Fruit fly (Drosophila melanogaster) whole organism, embryonic: Measurements from ENCODE around the gene g.

Source experiments
- Awh ChIP-seq: fragments of 200-800 bp; sonication (Bioruptor generic); IDR thresholded peaks from 2 replicates; pipeline ENCODE4, ENCODE4 v1.3.6; 2022; ENCODE audit warnings: missing biosample characterization, missing genetic modification characterization
- CG10267 ChIP-seq: fragments of 200-800 bp; sonication (Bioruptor generic); optimal IDR thresholded peaks from 2 replicates; lab custom pipeline; 2018; ENCODE audit warnings: missing biosample characterization, mild to moderate bottlenecking, missing genetic modification characterization, moderate library complexity
- CG10321 ChIP-seq: fragments of 200-800 bp; sonication (Bioruptor generic); IDR thresholded peaks from 2 replicates; pipeline ENCODE4 v1.3.6; 2022; ENCODE audit warnings: missing biosample characterization, missing genetic modification characterization
- CG11247 ChIP-seq: fragments of 200-800 bp; sonication (Bioruptor generic); IDR thresholded peaks from 2 replicates; pipeline ENCODE4 v1.3.6; 2022; ENCODE audit warnings: missing biosample characterization, missing genetic modification characterization
- CG11398 ChIP-seq: fragments of 200-800 bp; sonication (Bioruptor generic); optimal IDR thresholded peaks from 2 replicates; lab custom pipeline; 2016; ENCODE audit warnings: missing biosample characterization, missing genetic modification characterization
- CG11504 ChIP-seq: fragments of 200-800 bp; sonication (Bioruptor generic); optimal IDR thresholded peaks from 3 replicates; lab custom pipeline; 2019; ENCODE audit warnings: missing biosample characterization, mild to moderate bottlenecking, missing genetic modification characterization, moderate library complexity
- CG11560 ChIP-seq: fragments of 200-800 bp; sonication (Bioruptor generic); IDR thresholded peaks from 3 replicates; pipeline ENCODE4 v1.3.6; 2022; ENCODE audit warnings: missing biosample characterization, missing genetic modification characterization
- CG11723 ChIP-seq: fragments of 200-800 bp; sonication (Bioruptor generic); optimal IDR thresholded peaks from 2 replicates; lab custom pipeline; 2017; ENCODE audit warnings: missing biosample characterization, mild to moderate bottlenecking, missing genetic modification characterization
- CG12219 ChIP-seq: fragments of 200-800 bp; sonication (Bioruptor generic); optimal IDR thresholded peaks from 3 replicates; lab custom pipeline; 2018; ENCODE audit warnings: missing biosample characterization, mild to moderate bottlenecking, missing genetic modification characterization
- CG13296 ChIP-seq: fragments of 200-800 bp; sonication (Bioruptor generic); optimal IDR thresholded peaks from 3 replicates; lab custom pipeline; 2018; ENCODE audit warnings: missing biosample characterization, mild to moderate bottlenecking, missing genetic modification characterization
- CG14965 ChIP-seq: fragments of 200-800 bp; sonication (Bioruptor generic); optimal IDR thresholded peaks from 2 replicates; lab custom pipeline; 2016; ENCODE audit warnings: missing biosample characterization, missing genetic modification characterization, borderline replicate concordance
- CG15514 ChIP-seq: fragments of 200-800 bp; sonication (Bioruptor generic); optimal IDR thresholded peaks from 3 replicates; lab custom pipeline; 2017; ENCODE audit warnings: missing biosample characterization, missing genetic modification characterization, mild to moderate bottlenecking, moderate library complexity, missing genetic modification reagents
- CG17361 ChIP-seq: fragments of 200-800 bp; sonication (Bioruptor generic); IDR thresholded peaks from 3 replicates; pipeline ENCODE4 v1.3.6; 2022; ENCODE audit warnings: missing biosample characterization, missing genetic modification characterization
- CG17912 ChIP-seq: fragments of 200-800 bp; sonication (Bioruptor generic); optimal IDR thresholded peaks from 2 replicates; lab custom pipeline; 2018; ENCODE audit warnings: missing biosample characterization, mild to moderate bottlenecking, missing genetic modification characterization
- CG30403 ChIP-seq: fragments of 200-800 bp; sonication (Bioruptor generic); optimal IDR thresholded peaks from 3 replicates; lab custom pipeline; 2016; ENCODE audit warnings: missing biosample characterization, missing genetic modification characterization
- CG32767 ChIP-seq: fragments of 200-800 bp; sonication (Bioruptor generic); IDR thresholded peaks from 2 replicates; pipeline ENCODE4 v1.3.6; 2022; ENCODE audit warnings: missing biosample characterization, missing genetic modification characterization
- CG3407 ChIP-seq: fragments of 200-800 bp; sonication (Bioruptor generic); optimal IDR thresholded peaks from 2 replicates; lab custom pipeline; 2018; ENCODE audit warnings: missing biosample characterization, mild to moderate bottlenecking, missing genetic modification characterization
- CG3726 ChIP-seq: fragments of 200-800 bp; sonication (Bioruptor generic); IDR thresholded peaks from 3 replicates; pipeline ENCODE4, ENCODE4 v1.3.6; 2022; ENCODE audit warnings: missing biosample characterization, missing genetic modification characterization
- CG4282 ChIP-seq: fragments of 200-800 bp; sonication (Bioruptor generic); optimal IDR thresholded peaks from 2 replicates; lab custom pipeline; 2016; ENCODE audit warnings: missing biosample characterization, missing genetic modification characterization
- CG4404 ChIP-seq: fragments of 200-800 bp; sonication (Bioruptor generic); IDR thresholded peaks from 2 replicates; pipeline ENCODE4 v1.3.6; 2022; ENCODE audit warnings: missing biosample characterization, missing genetic modification characterization
- CG6813 ChIP-seq: fragments of 200-800 bp; sonication (Bioruptor generic); optimal IDR thresholded peaks from 2 replicates; lab custom pipeline; 2017; ENCODE audit warnings: missing biosample characterization, missing genetic modification characterization, mild to moderate bottlenecking, moderate library complexity, missing genetic modification reagents
- CG8359 ChIP-seq: fragments of 200-800 bp; sonication (Bioruptor generic); optimal IDR thresholded peaks from 2 replicates; lab custom pipeline; 2017; ENCODE audit warnings: missing biosample characterization, mild to moderate bottlenecking, missing genetic modification characterization, borderline replicate concordance
- CG8478 ChIP-seq: fragments of >200 bp; optimal IDR thresholded peaks from 2 replicates; lab custom pipeline; 2018
- Dbx ChIP-seq: fragments of 200-800 bp; sonication (Bioruptor generic); IDR thresholded peaks from 3 replicates; pipeline ENCODE4 v1.3.6; 2022; ENCODE audit warnings: missing biosample characterization, missing genetic modification characterization
- HLH3B ChIP-seq: fragments of 200-800 bp; sonication (Bioruptor generic); IDR thresholded peaks from 2 replicates; pipeline ENCODE4 v1.3.6; 2022; ENCODE audit warnings: missing biosample characterization, missing genetic modification characterization
- HLH54F ChIP-seq: fragments of 200-800 bp; sonication (Bioruptor generic); optimal IDR thresholded peaks from 3 replicates; lab custom pipeline; 2016; ENCODE audit warnings: missing biosample characterization, missing genetic modification characterization
- Hr39 ChIP-seq: fragments of >200 bp; optimal IDR thresholded peaks from 2 replicates; lab custom pipeline; 2017
- Lpt ChIP-seq: fragments of >200 bp; optimal IDR thresholded peaks from 2 replicates; lab custom pipeline; 2018; ENCODE audit warnings: missing biosample characterization, missing genetic modification characterization
- Mrtf ChIP-seq: fragments of 200-800 bp; sonication (Bioruptor generic); IDR thresholded peaks from 3 replicates; pipeline ENCODE4 v1.3.6; 2022; ENCODE audit warnings: missing biosample characterization, missing genetic modification characterization
- NC2α ChIP-seq: fragments of 200-800 bp; sonication (Bioruptor generic); optimal IDR thresholded peaks from 2 replicates; lab custom pipeline; 2016; ENCODE audit warnings: missing biosample characterization, missing genetic modification characterization
- Nf-YC ChIP-seq: fragments of 200-800 bp; optimal IDR thresholded peaks from 3 replicates; lab custom pipeline; 2019; ENCODE audit warnings: missing biosample characterization, mild to moderate bottlenecking, missing genetic modification characterization, moderate library complexity
- Pdp1 ChIP-seq, 2 experiments: fragments of 200-800 bp; sonication (Bioruptor generic); optimal IDR thresholded peaks; 3 replicates each; lab custom pipeline; 2016; ENCODE audit warnings: missing biosample characterization in 2 of 2, missing genetic modification characterization in 2 of 2, mild to moderate bottlenecking in 1 of 2, moderate library complexity in 1 of 2
- Ravus ChIP-seq: fragments of 200-800 bp; sonication (Bioruptor generic); IDR thresholded peaks from 2 replicates; pipeline ENCODE4 v1.3.6; 2022; ENCODE audit warnings: missing biosample characterization, missing genetic modification characterization
- Sox102F ChIP-seq: fragments of 200-800 bp; sonication (Bioruptor generic); optimal IDR thresholded peaks from 2 replicates; lab custom pipeline; 2018; ENCODE audit warnings: missing biosample characterization, mild to moderate bottlenecking, missing genetic modification characterization, moderate library complexity
- Sry-β ChIP-seq: fragments of 200-800 bp; sonication (Bioruptor generic); optimal IDR thresholded peaks from 2 replicates; lab custom pipeline; 2018; ENCODE audit warnings: missing biosample characterization, mild to moderate bottlenecking, missing genetic modification characterization, moderate library complexity
- Ssrp ChIP-seq: fragments of 200-800 bp; sonication (Bioruptor generic); optimal IDR thresholded peaks from 2 replicates; lab custom pipeline; 2018; ENCODE audit warnings: missing biosample characterization, mild to moderate bottlenecking, missing genetic modification characterization, moderate library complexity
- Taf1 ChIP-seq: fragments of 200-800 bp; sonication (Bioruptor generic); IDR thresholded peaks from 2 replicates; pipeline ENCODE4 v1.3.6; 2022; ENCODE audit warnings: missing biosample characterization, missing genetic modification characterization
- Xrp1 ChIP-seq: fragments of 200-800 bp; sonication (Bioruptor generic); IDR thresholded peaks from 2 replicates; pipeline ENCODE4 v1.3.6; 2022; ENCODE audit warnings: missing biosample characterization, missing genetic modification characterization
- br ChIP-seq: fragments of >200 bp; optimal IDR thresholded peaks from 2 replicates; lab custom pipeline; 2017
- en ChIP-seq: fragments of 200-800 bp; sonication (Bioruptor generic); optimal IDR thresholded peaks from 2 replicates; lab custom pipeline; 2016; ENCODE audit warnings: missing biosample characterization, missing genetic modification characterization
- eyg ChIP-seq: fragments of 200-800 bp; sonication (Bioruptor generic); optimal IDR thresholded peaks from 3 replicates; lab custom pipeline; 2016; ENCODE audit warnings: missing biosample characterization, missing genetic modification characterization
- gro ChIP-seq: fragments of 200-800 bp; sonication (Bioruptor generic); optimal IDR thresholded peaks from 2 replicates; lab custom pipeline; 2016; ENCODE audit warnings: missing biosample characterization, missing genetic modification characterization
- h ChIP-seq: fragments of >200 bp; optimal IDR thresholded peaks from 2 replicates; lab custom pipeline; 2017
- kay ChIP-seq: fragments of 200-800 bp; sonication (Bioruptor generic); optimal IDR thresholded peaks from 2 replicates; lab custom pipeline; 2016; ENCODE audit warnings: missing biosample characterization, missing genetic modification characterization
- pan ChIP-seq, 4 experiments: fragments of >200 bp in 3 of 4; fragments of 200-800 bp in 1 of 4; sonication (Bioruptor generic) in 1 of 4; optimal IDR thresholded peaks in 3 of 4; IDR thresholded peaks in 1 of 4; 2 replicates each; pipeline versions ENCODE4 v1.3.6 to Lab custom; 2017 to 2022; ENCODE audit warnings: missing biosample characterization in 2 of 4, missing genetic modification characterization in 2 of 4, mixed read lengths in 1 of 4
- phol ChIP-seq: fragments of 200-800 bp; sonication (Bioruptor generic); optimal IDR thresholded peaks from 3 replicates; lab custom pipeline; 2018; ENCODE audit warnings: missing biosample characterization, mild to moderate bottlenecking, missing genetic modification characterization, moderate library complexity
- pzg ChIP-seq: fragments of 200-800 bp; sonication (Bioruptor generic); optimal IDR thresholded peaks from 3 replicates; lab custom pipeline; 2018; ENCODE audit warnings: missing biosample characterization, mild to moderate bottlenecking, missing genetic modification characterization, moderate library complexity
- ro ChIP-seq: fragments of 200-800 bp; sonication (Bioruptor generic); IDR thresholded peaks from 2 replicates; pipeline ENCODE4 v1.3.6; 2022; ENCODE audit warnings: missing biosample characterization, missing genetic modification characterization
- salm ChIP-seq: fragments of 200-800 bp; sonication (Bioruptor generic); optimal IDR thresholded peaks from 2 replicates; lab custom pipeline; 2018; ENCODE audit warnings: missing biosample characterization, mild to moderate bottlenecking, missing genetic modification characterization
- scrt ChIP-seq: fragments of 200-800 bp; sonication (Bioruptor generic); optimal IDR thresholded peaks from 2 replicates; lab custom pipeline; 2018; ENCODE audit warnings: missing biosample characterization, mild to moderate bottlenecking, missing genetic modification characterization, moderate library complexity
- so ChIP-seq: fragments of 200-800 bp; sonication (Bioruptor generic); IDR thresholded peaks from 3 replicates; pipeline ENCODE4 v1.3.6; 2022; ENCODE audit warnings: missing biosample characterization, missing genetic modification characterization
- stwl ChIP-seq: fragments of 200-800 bp; sonication (Bioruptor generic); optimal IDR thresholded peaks from 3 replicates; lab custom pipeline; 2018; ENCODE audit warnings: missing biosample characterization, mild to moderate bottlenecking, missing genetic modification characterization, moderate library complexity

g gene

DNA sequence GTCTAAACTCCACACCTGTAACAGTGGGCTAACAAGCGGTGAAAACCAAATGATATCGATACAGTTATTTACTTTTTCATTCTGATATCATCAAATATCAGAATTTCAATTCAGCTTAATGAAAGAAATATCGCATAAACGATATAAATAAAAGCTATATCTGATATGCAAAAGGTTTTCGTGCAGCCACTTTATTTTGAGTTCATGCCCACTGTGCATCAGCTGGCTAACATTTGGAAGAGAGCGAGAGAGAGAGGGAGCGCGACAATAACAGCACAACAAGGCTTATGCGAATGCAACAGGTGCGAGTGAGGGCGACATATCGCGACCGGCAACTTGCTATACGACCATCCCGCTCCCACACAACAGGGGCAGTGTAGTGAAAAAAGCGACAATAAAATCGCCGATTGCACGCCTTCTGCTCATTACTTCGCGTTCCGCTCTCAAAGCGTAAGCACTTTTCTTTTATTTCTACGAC, 3.4 kb upstream of the g start, which contains the start of gene CG11151 (continued):
- peak; percentile 92 for TF ChIP-seq CG3726 (GFP tag; lab: Robert Waterston, UW)
- TF ChIP-seq CG32767 (GFP tag; lab: Robert Waterston, UW) = peak; percentile 95
- peak; percentile 96 for TF ChIP-seq CG11504 (tag; lab: Kevin White, UChicago)
- TF ChIP-seq CG11398 = peak; percentile 97
- TF ChIP-seq gro (GFP tag; lab: Kevin White, UChicago) = peak; percentile 97
- TF ChIP-seq scrt (GFP tag; lab: Kevin White, UChicago) = peak; percentile 94
- no peak for TF ChIP-seq Lpt (GFP tag; lab: Kevin White, UChicago)
- TF ChIP-seq Ravus (GFP tag; lab: Robert Waterston, UW) = peak; percentile 85
- peak; percentile 91 for TF ChIP-seq CG10267 (tag; lab: Kevin White, UChicago)
- TF ChIP-seq h (lab: Kevin White, UChicago) = no peak
- peak; percentile 89 for TF ChIP-seq Taf1 (GFP tag; lab: Robert Waterston, UW)
- TF ChIP-seq CG17912 (GFP tag; lab: Kevin White, UChicago) = peak; percentile 94
- TF ChIP-seq Sox102F (GFP tag; lab: Kevin White, UChicago) = peak; percentile 98
- TF ChIP-seq Pdp1 (GFP tag; optimal IDR thresholded peaks at IDR 0.05; lab: Kevin White, UChicago) = peak; percentile 94 to 97
- TF ChIP-seq Dbx = peak; percentile 93
- peak; percentile 98 for TF ChIP-seq CG4282 (GFP tag; lab: Kevin White, UChicago)
- TF ChIP-seq CG14965 = peak; percentile 70
- no peak for TF ChIP-seq br (lab: Kevin White, UChicago)
- TF ChIP-seq eyg (GFP tag; lab: Kevin White, UChicago) = peak; percentile 94
- TF ChIP-seq Awh (GFP tag; lab: Robert Waterston, UW) = peak; percentile 92
- TF ChIP-seq CG11560 (tag; lab: Robert Waterston, UW) = peak; percentile 78
- peak; percentile 97 for TF ChIP-seq CG6813 (GFP tag; lab: Kevin White, UChicago)
- peak; percentile 91 for TF ChIP-seq CG4404 (GFP tag; lab: Robert Waterston, UW)
- TF ChIP-seq kay (GFP tag; lab: Kevin White, UChicago) = peak; percentile 91
- TF ChIP-seq salm (tag; lab: Kevin White, UChicago) = peak; percentile 96
- peak; percentile 96 for TF ChIP-seq NC2α
- peak; percentile 96 for TF ChIP-seq CG17361 (GFP tag; lab: Robert Waterston, UW)
- peak; percentile 97 for TF ChIP-seq CG30403 (GFP tag; lab: Kevin White, UChicago)
- TF ChIP-seq Xrp1 (GFP tag; lab: Robert Waterston, UW) = peak; percentile 97
- TF ChIP-seq ro = peak; percentile 76
- peak; percentile 96 for TF ChIP-seq CG8478 (lab: Kevin White, UChicago)
- TF ChIP-seq Hr39 (lab: Kevin White, UChicago) = no peak
- peak; percentile 93 for TF ChIP-seq Mrtf
- TF ChIP-seq HLH54F = peak; percentile 97
- peak; percentile 95 for TF ChIP-seq HLH3B (GFP tag; lab: Robert Waterston, UW)
- peak; percentile 70 for TF ChIP-seq Sry-β (GFP tag; lab: Kevin White, UChicago)
- peak; percentile 96 for TF ChIP-seq Ssrp (tag; lab: Kevin White, UChicago)
- TF ChIP-seq en = peak; percentile 95
- TF ChIP-seq pzg (GFP tag; lab: Kevin White, UChicago) = peak; percentile 40
- peak; percentile 89 for TF ChIP-seq CG11247 (GFP tag; lab: Robert Waterston, UW)
- peak; percentile 94 for TF ChIP-seq CG3407 (GFP tag; lab: Kevin White, UChicago)
- peak; percentile 98 for TF ChIP-seq CG12219
- peak; percentile 95 for TF ChIP-seq phol (tag; lab: Kevin White, UChicago)
- peak; percentile 64 for TF ChIP-seq stwl (tag; lab: Kevin White, UChicago)
- TF ChIP-seq CG8359 (GFP tag; lab: Kevin White, UChicago) = peak; percentile 91
- TF ChIP-seq pan (optimal IDR thresholded peaks at IDR 0.05; lab: Kevin White, UChicago) = no peak
- TF ChIP-seq pan (GFP tag; optimal IDR thresholded peaks at IDR 0.05 in 1 of 2, IDR thresholded peaks at IDR 0.05 in 1 of 2) = peak in 1 of 2 experiments; percentile 97
- TF ChIP-seq Nf-YC = peak; percentile 88
- TF ChIP-seq CG11723 = peak; percentile 96
- TF ChIP-seq CG13296 = peak; percentile 96
- TF ChIP-seq CG15514 (GFP tag; lab: Kevin White, UChicago) = peak; percentile 91
- peak; percentile 100 for TF ChIP-seq CG10321
- peak; percentile 96 for TF ChIP-seq so
